Worm (Caenorhabditis elegans): ENCODE data around the gene srh-177.

The srh-177 gene

DNA sequence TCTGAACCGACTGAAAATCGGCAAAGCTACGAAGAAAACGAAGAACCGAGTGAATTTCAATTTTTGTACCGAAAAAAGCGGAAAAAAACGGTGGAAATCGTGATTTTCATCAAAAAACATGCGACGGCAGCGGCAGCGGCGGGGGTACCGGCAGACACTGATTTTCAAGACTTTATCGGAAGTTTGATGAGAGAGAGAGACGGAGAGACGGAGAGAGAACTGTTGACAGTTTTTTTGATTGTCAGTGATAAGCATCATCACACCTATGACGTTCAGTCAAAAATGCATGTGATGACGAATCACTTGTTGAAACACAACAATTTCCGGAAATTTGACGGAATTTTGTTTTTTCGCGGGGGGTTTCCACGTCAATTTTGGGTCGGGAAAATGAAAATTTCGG lies 44.4 kb upstream of the srh-177 start (continued):
- TF ChIP-seq rec-8 (tag; optimal IDR thresholded peaks at IDR 0.05): no peak
- no peak for TF ChIP-seq tbx-9 (tag; optimal IDR thresholded peaks at IDR 0.05; ENCODE audit: borderline replicate concordance)
- no peak for TF ChIP-seq F52B5.7 (tag; optimal IDR thresholded peaks at IDR 0.05)
- TF ChIP-seq mxl-1 (tag; optimal IDR thresholded peaks at IDR 0.05): no peak
- TF ChIP-seq hmg-1.2 (GFP tag; IDR thresholded peaks at IDR 0.05): 0 out of 2 replicates have a peak, but pooled peaks have one; percentile 15
- TF ChIP-seq nhr-90 (tag; optimal IDR thresholded peaks at IDR 0.05): peak; percentile 32
- no peak for TF ChIP-seq K12H6.12 (tag; optimal IDR thresholded peaks at IDR 0.05)
- TF ChIP-seq mcd-1 (GFP tag; IDR thresholded peaks at IDR 0.05): no peak
- no peak for TF ChIP-seq attf-6 (GFP tag; IDR thresholded peaks at IDR 0.05)
- peak; percentile 33 for TF ChIP-seq ets-4 (GFP tag; optimal IDR thresholded peaks at IDR 0.05)
- TF ChIP-seq ztf-26 (tag; optimal IDR thresholded peaks at IDR 0.05): peak; percentile 30
- TF ChIP-seq bed-1 (GFP tag; IDR thresholded peaks at IDR 0.05): no peak
- peak; percentile 80 for TF ChIP-seq nhr-80 (tag; optimal IDR thresholded peaks at IDR 0.05)
- no peak for TF ChIP-seq bed-2 (GFP tag; IDR thresholded peaks at IDR 0.05)
- no peak for TF ChIP-seq F37B4.10 (GFP tag; IDR thresholded peaks at IDR 0.05)
- no peak for TF ChIP-seq cebp-2 (GFP tag; IDR thresholded peaks at IDR 0.05)
- no peak for TF ChIP-seq sea-2 (GFP tag; IDR thresholded peaks at IDR 0.05)
- TF ChIP-seq attf-3 (GFP tag; conservative IDR thresholded peaks at IDR 0.05): no peak
- no peak for TF ChIP-seq F23B12.7 (tag; optimal IDR thresholded peaks at IDR 0.05; ENCODE audit: insufficient read depth)
- no peak for TF ChIP-seq Y53F4B.3 (GFP tag; IDR thresholded peaks at IDR 0.05)
- no peak for TF ChIP-seq somi-1 (GFP tag; optimal IDR thresholded peaks at IDR 0.05)
- no peak for TF ChIP-seq aptf-3 (GFP tag; IDR thresholded peaks at IDR 0.05)
- no peak for TF ChIP-seq ceh-79 (tag; optimal IDR thresholded peaks at IDR 0.05)
- no peak for TF ChIP-seq ceh-100 (GFP tag; IDR thresholded peaks at IDR 0.05)
- no peak for TF ChIP-seq pbrm-1 (GFP tag; IDR thresholded peaks at IDR 0.05)
- no peak for TF ChIP-seq lsy-27 (tag; optimal IDR thresholded peaks at IDR 0.05; ENCODE audit: borderline replicate concordance, insufficient read depth)
- peak; percentile 48 for TF ChIP-seq chd-7 (tag; optimal IDR thresholded peaks at IDR 0.05)
- TF ChIP-seq madf-10 (tag; optimal IDR thresholded peaks at IDR 0.05): peak; percentile 59
- TF ChIP-seq ztf-22 (GFP tag; optimal IDR thresholded peaks at IDR 0.05): peak; percentile 46
- TF ChIP-seq lin-35 (GFP tag; optimal IDR thresholded peaks at IDR 0.05): no peak

- no peak for TF ChIP-seq ceh-79 (tag; optimal IDR thresholded peaks at IDR 0.05)
- TF ChIP-seq F37B4.10 (GFP tag; IDR thresholded peaks at IDR 0.05): no peak
- no peak for TF ChIP-seq madf-6 (GFP tag; IDR thresholded peaks at IDR 0.05)
- 0 out of 2 replicates have a peak, but pooled peaks have one; percentile 13 for TF ChIP-seq mcd-1 (GFP tag; IDR thresholded peaks at IDR 0.05)
- no peak for TF ChIP-seq hlh-26 (GFP tag; conservative IDR thresholded peaks at IDR 0.05)
- no peak for TF ChIP-seq let-526 (GFP tag; IDR thresholded peaks at IDR 0.05)
- no peak for TF ChIP-seq snpc-1.1 (tag; optimal IDR thresholded peaks at IDR 0.05; ENCODE audit: insufficient read depth)
- no peak for TF ChIP-seq ceh-27 (GFP tag; optimal IDR thresholded peaks at IDR 0.05)
- no peak for TF ChIP-seq F10E7.11 (tag; optimal IDR thresholded peaks at IDR 0.05)
- TF ChIP-seq mel-28 (tag; optimal IDR thresholded peaks at IDR 0.05; ENCODE audit: borderline replicate concordance): no peak
- TF ChIP-seq dox-1 (GFP tag; IDR thresholded peaks at IDR 0.05): no peak
- no peak for TF ChIP-seq tbx-9 (tag; optimal IDR thresholded peaks at IDR 0.05; ENCODE audit: borderline replicate concordance)
- no peak for TF ChIP-seq cebp-2 (GFP tag; IDR thresholded peaks at IDR 0.05)
- peak; percentile 64; the same call in 1 of the 2 replicates for TF ChIP-seq Y53G8AR.9 (GFP tag; conservative IDR thresholded peaks at IDR 0.05)
- TF ChIP-seq C17E4.6 (GFP tag; IDR thresholded peaks at IDR 0.05): no peak
- TF ChIP-seq tbp1 (GFP tag; optimal IDR thresholded peaks at IDR 0.05): no peak
- TF ChIP-seq sea-2 (GFP tag; IDR thresholded peaks at IDR 0.05): no peak
- no peak for TF ChIP-seq ztf-28 (GFP tag; IDR thresholded peaks at IDR 0.05)
- no peak for TF ChIP-seq nhr-120 (GFP tag; IDR thresholded peaks at IDR 0.05)
- TF ChIP-seq chd-7 (tag; optimal IDR thresholded peaks at IDR 0.05): peak; percentile 48
- TF ChIP-seq lir-1 (GFP tag; conservative IDR thresholded peaks at IDR 0.05): no peak
- no peak for TF ChIP-seq B0019.2 (GFP tag; conservative IDR thresholded peaks at IDR 0.05)
- TF ChIP-seq atf-7 (tag; optimal IDR thresholded peaks at IDR 0.05): peak; percentile 62
- TF ChIP-seq ztf-22 (GFP tag; optimal IDR thresholded peaks at IDR 0.05): peak; percentile 36
- TF ChIP-seq egl-44 (GFP tag; IDR thresholded peaks at IDR 0.05): 0 out of 2 replicates have a peak, but pooled peaks have one; percentile 47
- no peak for TF ChIP-seq Y67H2A.10 (GFP tag; conservative IDR thresholded peaks at IDR 0.05)
Measured at ce11 chrV:20412225-20412624, 43.2 kb upstream of the srh-177 start.

Data from whole organism, young adult.